Fruit fly (Drosophila melanogaster): ENCODE data around the gene CG12003.

The CG12003 gene

dm6 chr3L:1548345-1548970 lies 16.7 kb upstream of the CG12003 start (continued):
- TF ChIP-seq CG17385 (GFP tag; optimal IDR thresholded peaks at IDR 0.05) (peak; percentile 70), Nf-YC (tag; optimal IDR thresholded peaks at IDR 0.05) (peak; percentile 52), fd3F (GFP tag; optimal IDR thresholded peaks at IDR 0.05) (peak; percentile 48), CG18599 (GFP tag; optimal IDR thresholded peaks at IDR 0.05) (peak; percentile 81), zen2 (GFP tag; IDR thresholded peaks at IDR 0.05; ENCODE audit: partially characterized antibody) (no peak), CG5180 (GFP tag; optimal IDR thresholded peaks at IDR 0.05) (no peak), z (GFP tag; IDR thresholded peaks at IDR 0.05) (no peak), CG30403 (GFP tag; optimal IDR thresholded peaks at IDR 0.05) (peak; percentile 80), CG6765 (GFP tag; optimal IDR thresholded peaks at IDR 0.05) (peak; percentile 41), sr (GFP tag; IDR thresholded peaks at IDR 0.05) (no peak), Bdp1 (GFP tag; optimal IDR thresholded peaks at IDR 0.05) (no peak), Lpt (GFP tag; optimal IDR thresholded peaks at IDR 0.05) (no peak), Mrtf (GFP tag; IDR thresholded peaks at IDR 0.05) (no peak), CG8765 (GFP tag; IDR thresholded peaks at IDR 0.05) (no peak), run (tag; optimal IDR thresholded peaks at IDR 0.05) (no peak), Rx (GFP tag; IDR thresholded peaks at IDR 0.05) (0 out of 2 replicates have a peak, but pooled peaks have one; percentile 13), Dip2 (GFP tag; IDR thresholded peaks at IDR 0.05) (no peak), CG2889 (GFP tag; IDR thresholded peaks at IDR 0.05) (no peak), org-1 (GFP tag; optimal IDR thresholded peaks at IDR 0.05) (peak; percentile 31), CG11093 (GFP tag; IDR thresholded peaks at IDR 0.05) (no peak), CG4617 (GFP tag; optimal IDR thresholded peaks at IDR 0.05; ENCODE audit: borderline replicate concordance) (no peak), gcm (GFP tag; optimal IDR thresholded peaks at IDR 0.05) (peak; percentile 34), phol (tag; optimal IDR thresholded peaks at IDR 0.05) (peak; percentile 52), CG10462 (GFP tag; optimal IDR thresholded peaks at IDR 0.05) (no peak), NFAT (GFP tag; IDR thresholded peaks at IDR 0.05) (peak; percentile 10; the same call in 1 of the 2 replicates), ATbp (GFP tag; optimal IDR thresholded peaks at IDR 0.05) (no peak), sisA (GFP tag; IDR thresholded peaks at IDR 0.05) (no peak), stc (GFP tag; IDR thresholded peaks at IDR 0.05) (no peak), HLHmδ (GFP tag; optimal IDR thresholded peaks at IDR 0.05) (no peak), cad (GFP tag; optimal IDR thresholded peaks at IDR 0.05) (peak; percentile 33), D19A (tag; optimal IDR thresholded peaks at IDR 0.05) (peak; percentile 34), Atf3 (GFP tag; optimal IDR thresholded peaks at IDR 0.05) (no peak), CG13123 (GFP tag; optimal IDR thresholded peaks at IDR 0.05) (no peak), scrt (GFP tag; optimal IDR thresholded peaks at IDR 0.05) (peak; percentile 50), CG1529 (GFP tag; optimal IDR thresholded peaks at IDR 0.05) (no peak), pum (GFP tag; optimal IDR thresholded peaks at IDR 0.05) (peak; percentile 24), CG10959 (GFP tag; IDR thresholded peaks at IDR 0.05) (no peak), GATAe (GFP tag; conservative IDR thresholded peaks at IDR 0.05) (0 out of 2 replicates have a peak, but pooled peaks have one; percentile 36), Deaf1 (tag; optimal IDR thresholded peaks at IDR 0.05) (peak; percentile 49), unc-4 (GFP tag; IDR thresholded peaks at IDR 0.05; ENCODE audit: partially characterized antibody) (no peak), yki (optimal IDR thresholded peaks at IDR 0.05) (no peak), Fer1 (GFP tag; optimal IDR thresholded peaks at IDR 0.05) (peak; percentile 79), eve (GFP tag; optimal IDR thresholded peaks at IDR 0.05) (no peak), cato (GFP tag; optimal IDR thresholded peaks at IDR 0.05; ENCODE audit: borderline replicate concordance) (peak; percentile 13), Dbx (GFP tag; IDR thresholded peaks at IDR 0.05) (peak; percentile 43; the same call in 1 of the 3 replicates), CG9797 (GFP tag; optimal IDR thresholded peaks at IDR 0.05) (no peak), Scr (GFP tag; IDR thresholded peaks at IDR 0.05; ENCODE audit: partially characterized antibody) (no peak), Pdp1 (GFP tag; optimal IDR thresholded peaks at IDR 0.05) (peak; percentile 46 to 59), grau (tag; optimal IDR thresholded peaks at IDR 0.05) (peak; percentile 95), CG4360 (GFP tag; IDR thresholded peaks at IDR 0.05) (no peak), Gug (GFP tag; IDR thresholded peaks at IDR 0.05) (no peak; the same call in 3 of the 4 replicates)

All from whole organism, embryonic.